Fruit fly (Drosophila melanogaster): ENCODE measurements around the gene Ir76b.

Gene Ir76b

dm6 chr3L:20140589-20141207, 29.4 kb upstream of the Ir76b start, which contains the start of gene CG7328 (continued):
- TF ChIP-seq dac (GFP tag; optimal IDR thresholded peaks at IDR 0.05) = no peak
- TF ChIP-seq spab (GFP tag; optimal IDR thresholded peaks at IDR 0.05) = no peak
- no peak for TF ChIP-seq OdsH (GFP tag; optimal IDR thresholded peaks at IDR 0.05)
- no peak for TF ChIP-seq Sox15 (GFP tag; optimal IDR thresholded peaks at IDR 0.05)
- TF ChIP-seq CG31627 (GFP tag; optimal IDR thresholded peaks at IDR 0.05) = peak; percentile 71
- TF ChIP-seq CG9139 (GFP tag; optimal IDR thresholded peaks at IDR 0.05) = no peak
- no peak for TF ChIP-seq Eip93F (GFP tag; optimal IDR thresholded peaks at IDR 0.05)
- no peak for TF ChIP-seq CG11762 (GFP tag; optimal IDR thresholded peaks at IDR 0.05; ENCODE audit: insufficient read depth)
- no peak for TF ChIP-seq CG6276 (GFP tag; optimal IDR thresholded peaks at IDR 0.05)
- peak; percentile 83 for TF ChIP-seq Met (GFP tag; optimal IDR thresholded peaks at IDR 0.05)

- TF ChIP-seq ss (GFP tag; optimal IDR thresholded peaks at IDR 0.05) = no peak
- TF ChIP-seq fkh (GFP tag; optimal IDR thresholded peaks at IDR 0.05) = no peak
- no peak for TF ChIP-seq Blimp-1 (GFP tag; optimal IDR thresholded peaks at IDR 0.05)
- no peak for TF ChIP-seq salr (GFP tag; optimal IDR thresholded peaks at IDR 0.05)
- no peak for TF ChIP-seq CG11762 (GFP tag; optimal IDR thresholded peaks at IDR 0.05; ENCODE audit: insufficient read depth)
Observed at dm6 chr3L:20138327-20138726, 27.0 kb upstream of the Ir76b start.

DNA sequence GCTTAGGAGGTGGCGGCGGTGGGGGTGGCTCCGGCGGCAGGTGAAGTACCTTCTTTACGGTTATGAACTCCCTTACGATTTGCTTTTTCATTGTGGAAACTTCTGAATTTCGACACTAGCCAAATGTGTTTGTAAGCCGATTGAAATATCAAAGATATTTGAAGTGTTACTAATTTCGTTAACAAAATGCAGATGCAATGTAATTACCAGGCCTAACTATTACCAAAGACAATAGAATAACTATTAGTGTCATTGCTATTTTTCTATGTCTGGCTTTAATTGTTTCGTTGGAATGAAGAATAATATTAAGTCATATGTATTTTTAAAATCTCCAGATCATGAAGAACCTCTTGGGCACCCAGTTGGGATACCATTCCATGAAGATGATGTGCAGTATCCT, 21.8 kb upstream of the Ir76b start, which contains the start of gene CG7335:
TSS of gene CG7335 (minus strand) at position 101 of the 400 bp plus-strand sequence.
- TF ChIP-seq fd85E (GFP tag; optimal IDR thresholded peaks at IDR 0.05) (no peak), esn (GFP tag; optimal IDR thresholded peaks at IDR 0.05) (no peak), Sox14 (GFP tag; optimal IDR thresholded peaks at IDR 0.05) (no peak), CG11902 (GFP tag; optimal IDR thresholded peaks at IDR 0.05) (no peak), achi (GFP tag; optimal IDR thresholded peaks at IDR 0.05) (no peak), dsx (GFP tag; optimal IDR thresholded peaks at IDR 0.05; ENCODE audit: poor library complexity, severe bottlenecking) (no peak), CG10669 (GFP tag; optimal IDR thresholded peaks at IDR 0.05) (no peak), CG11762 (GFP tag; optimal IDR thresholded peaks at IDR 0.05; ENCODE audit: insufficient read depth) (no peak), Hr39 (GFP tag; optimal IDR thresholded peaks at IDR 0.05) (no peak)

dm6 chr3L:20131643-20132042, 20.3 kb upstream of the Ir76b start, which contains the start of gene obst-J:
TSS of gene obst-J (minus strand) at chr3L:20131743.
- no peak for TF ChIP-seq topi (GFP tag; optimal IDR thresholded peaks at IDR 0.05)
- no peak for TF ChIP-seq net (GFP tag; optimal IDR thresholded peaks at IDR 0.05)
- no peak for TF ChIP-seq Blimp-1 (GFP tag; optimal IDR thresholded peaks at IDR 0.05)
- no peak for TF ChIP-seq CG15336 (GFP tag; IDR thresholded peaks at IDR 0.05)
- no peak for TF ChIP-seq CG1621 (tag; optimal IDR thresholded peaks at IDR 0.05)
- no peak for TF ChIP-seq cyc (GFP tag; optimal IDR thresholded peaks at IDR 0.05)
- no peak for TF ChIP-seq CG34406 (GFP tag; optimal IDR thresholded peaks at IDR 0.05)
- no peak for TF ChIP-seq CG32006 (GFP tag; optimal IDR thresholded peaks at IDR 0.05)

DNA sequence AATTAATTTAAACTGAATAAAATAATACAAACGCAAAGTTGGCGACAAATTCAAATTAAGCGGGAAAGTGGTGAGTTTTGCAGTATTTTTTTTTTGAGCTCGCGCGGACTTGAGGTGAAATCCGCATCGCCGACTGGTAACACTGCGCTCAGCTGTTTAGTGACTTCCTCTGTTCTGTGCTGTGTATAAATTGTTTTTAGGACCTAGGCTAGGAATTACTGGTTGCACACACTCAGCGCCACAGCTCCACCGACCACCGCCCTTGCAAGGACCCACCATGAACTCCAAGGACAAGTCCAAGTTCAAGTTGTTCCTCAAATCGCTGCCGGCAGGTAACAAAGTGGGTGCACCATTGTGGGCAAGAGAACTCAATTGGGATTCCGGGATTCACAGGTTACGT, 17.7 kb upstream of the Ir76b start, which contains the start of gene gig:
TSS of gene gig (plus strand) at position 150 of the 400 bp plus-strand sequence.
- no peak for TF ChIP-seq Gug (GFP tag; IDR thresholded peaks at IDR 0.05)

dm6 chr3L:20127281-20127680, 15.9 kb upstream of the Ir76b start, which contains the start of gene CG7365:
TSS of gene CG7365 (minus strand) at chr3L:20127381.
- no peak for TF ChIP-seq CG8319 (GFP tag; optimal IDR thresholded peaks at IDR 0.05)
- TF ChIP-seq eg (GFP tag; IDR thresholded peaks at IDR 0.05) = no peak
- TF ChIP-seq CG16779 (tag; optimal IDR thresholded peaks at IDR 0.05) = no peak
- no peak for TF ChIP-seq CG1621 (tag; optimal IDR thresholded peaks at IDR 0.05)
- TF ChIP-seq CG8119 (GFP tag; IDR thresholded peaks at IDR 0.05) = no peak
- TF ChIP-seq dsx (GFP tag; optimal IDR thresholded peaks at IDR 0.05; ENCODE audit: poor library complexity, severe bottlenecking) = no peak
- no peak for TF ChIP-seq Eip75B (GFP tag; optimal IDR thresholded peaks at IDR 0.05)
- no peak for TF ChIP-seq vri (GFP tag; optimal IDR thresholded peaks at IDR 0.05)
- TF ChIP-seq CG3032 (tag; optimal IDR thresholded peaks at IDR 0.05) = no peak
- TF ChIP-seq Gug (GFP tag; IDR thresholded peaks at IDR 0.05) = no peak
- TF ChIP-seq CG3919 (GFP tag; optimal IDR thresholded peaks at IDR 0.05) = no peak
- no peak for TF ChIP-seq pdm3 (GFP tag; optimal IDR thresholded peaks at IDR 0.05)
- no peak for TF ChIP-seq Met (GFP tag; optimal IDR thresholded peaks at IDR 0.05)
- no peak for TF ChIP-seq CG4318 (GFP tag; optimal IDR thresholded peaks at IDR 0.05)
- no peak for TF ChIP-seq fkh (GFP tag; optimal IDR thresholded peaks at IDR 0.05)
